Fruit fly (Drosophila melanogaster) whole organism, prepupa: ENCODE measurements around the gene CG5160.

Source experiments
- CG8632 ChIP-seq: fragments of 200-800 bp; sonication (Bioruptor generic); optimal IDR thresholded peaks from 3 replicates; lab custom pipeline; 2016; ENCODE audit warnings: missing biosample characterization, missing genetic modification characterization
- Gug ChIP-seq: fragments of 200-800 bp; sonication (Bioruptor generic); IDR thresholded peaks from 2 replicates; pipeline ENCODE4 v1.3.6; 2022; ENCODE audit warnings: missing biosample characterization, missing genetic modification characterization
- topi ChIP-seq: fragments of 200-800 bp; sonication (Bioruptor generic); optimal IDR thresholded peaks from 3 replicates; lab custom pipeline; 2016; ENCODE audit warnings: missing biosample characterization, missing genetic modification characterization

DNA sequence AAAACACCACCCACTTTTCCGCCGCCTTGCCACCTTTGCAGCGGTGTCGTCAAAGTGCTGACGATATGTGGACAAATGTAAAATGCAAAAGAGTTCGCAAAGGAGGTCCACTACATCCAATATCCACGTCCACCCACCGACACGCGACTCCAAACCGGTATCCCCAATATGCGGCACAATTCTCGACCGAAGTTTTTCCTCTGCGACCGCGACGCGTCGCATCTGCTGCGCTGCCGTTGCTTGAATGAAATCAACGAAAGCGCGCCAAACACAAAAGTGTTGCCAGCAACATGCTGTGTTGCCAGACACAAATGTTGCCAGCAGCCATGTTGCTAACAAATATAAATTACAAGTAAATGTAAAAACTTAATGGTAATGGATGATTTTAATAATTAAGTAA, at the start of gene CG5160:
- no peak for TF ChIP-seq Gug
- no peak for TF ChIP-seq CG8632 (GFP tag; lab: Kevin White, UChicago)
- TF ChIP-seq topi = no peak
